Fruit fly (Drosophila melanogaster): ENCODE data around the gene ND-MNLL.

dm6 chrX:7933210-7933915, 39.8 kb upstream of the ND-MNLL start, which contains the start of the genes Dhdds and RpS14a:
- TF ChIP-seq ey (GFP tag; optimal IDR thresholded peaks at IDR 0.05) (no peak), CrebA (GFP tag; optimal IDR thresholded peaks at IDR 0.05; ENCODE audit: borderline replicate concordance) (no peak), br (GFP tag; optimal IDR thresholded peaks at IDR 0.05) (peak; percentile 48), Sp1 (GFP tag; optimal IDR thresholded peaks at IDR 0.05) (peak; percentile 66), HLH106 (tag; optimal IDR thresholded peaks at IDR 0.05) (peak; percentile 38), sv (GFP tag; optimal IDR thresholded peaks at IDR 0.05) (peak; percentile 39)

All from whole organism, wandering third instar larva.